Fruit fly (Drosophila melanogaster) whole organism, embryonic: ENCODE data around the gene CG31792.

Experiments
- Bteb2 ChIP-seq: fragments of 200-800 bp; sonication (Bioruptor generic); optimal IDR thresholded peaks from 2 replicates; lab custom pipeline; 2016; ENCODE audit warnings: missing biosample characterization, missing genetic modification characterization
- CG10274 ChIP-seq: fragments of 200-800 bp; sonication (Bioruptor generic); optimal IDR thresholded peaks from 3 replicates; lab custom pipeline; 2017; ENCODE audit warnings: missing biosample characterization, mild to moderate bottlenecking, missing genetic modification characterization
- CG11398 ChIP-seq: fragments of 200-800 bp; sonication (Bioruptor generic); optimal IDR thresholded peaks from 2 replicates; lab custom pipeline; 2016; ENCODE audit warnings: missing biosample characterization, missing genetic modification characterization
- CG12219 ChIP-seq: fragments of 200-800 bp; sonication (Bioruptor generic); optimal IDR thresholded peaks from 3 replicates; lab custom pipeline; 2018; ENCODE audit warnings: missing biosample characterization, mild to moderate bottlenecking, missing genetic modification characterization
- CG12659 ChIP-seq: fragments of 200-800 bp; sonication (Bioruptor generic); optimal IDR thresholded peaks from 3 replicates; lab custom pipeline; 2017; ENCODE audit warnings: mild to moderate bottlenecking, missing biosample characterization, missing genetic modification reagents, missing genetic modification characterization
- CG12744 ChIP-seq: fragments of 200-800 bp; sonication (Bioruptor generic); optimal IDR thresholded peaks from 2 replicates; lab custom pipeline; 2016; ENCODE audit warnings: missing biosample characterization, missing genetic modification characterization
- CG13123 ChIP-seq: fragments of 200-800 bp; sonication (Bioruptor generic); optimal IDR thresholded peaks from 2 replicates; lab custom pipeline; 2016; ENCODE audit warnings: missing biosample characterization, missing genetic modification characterization
- CG13775 ChIP-seq: fragments of 200-800 bp; sonication (Bioruptor generic); optimal IDR thresholded peaks from 3 replicates; lab custom pipeline; 2017; ENCODE audit warnings: missing biosample characterization, mild to moderate bottlenecking, missing genetic modification characterization
- CG13894 ChIP-seq: fragments of 200-800 bp; sonication (Bioruptor generic); optimal IDR thresholded peaks from 3 replicates; lab custom pipeline; 2018; ENCODE audit warnings: missing biosample characterization, mild to moderate bottlenecking, missing genetic modification characterization, moderate library complexity
- CG14014 ChIP-seq: fragments of 200-800 bp; sonication (Bioruptor generic); IDR thresholded peaks from 2 replicates; pipeline ENCODE4 v1.3.6; 2022; ENCODE audit warnings: missing biosample characterization, missing genetic modification characterization
- CG14050 ChIP-seq: fragments of 200-800 bp; sonication (Bioruptor generic); IDR thresholded peaks from 3 replicates; pipeline ENCODE4 v1.3.6; 2022; ENCODE audit warnings: missing biosample characterization, missing genetic modification characterization
- CG1647 ChIP-seq: fragments of 200-800 bp; sonication (Bioruptor generic); optimal IDR thresholded peaks from 3 replicates; lab custom pipeline; 2016; ENCODE audit warnings: missing biosample characterization, missing genetic modification characterization
- CG17361 ChIP-seq: fragments of 200-800 bp; sonication (Bioruptor generic); IDR thresholded peaks from 3 replicates; pipeline ENCODE4 v1.3.6; 2022; ENCODE audit warnings: missing biosample characterization, missing genetic modification characterization
- CG17385 ChIP-seq: fragments of 200-800 bp; sonication (Bioruptor generic); optimal IDR thresholded peaks from 3 replicates; lab custom pipeline; 2018; ENCODE audit warnings: missing biosample characterization, mild to moderate bottlenecking, missing genetic modification characterization
- CG3163 ChIP-seq: fragments of 200-800 bp; sonication (Bioruptor generic); optimal IDR thresholded peaks from 3 replicates; lab custom pipeline; 2016; ENCODE audit warnings: missing biosample characterization, missing genetic modification characterization
- CG3726 ChIP-seq: fragments of 200-800 bp; sonication (Bioruptor generic); IDR thresholded peaks from 3 replicates; pipeline ENCODE4, ENCODE4 v1.3.6; 2022; ENCODE audit warnings: missing biosample characterization, missing genetic modification characterization
- CG4328 ChIP-seq: fragments of 200-800 bp; sonication (Bioruptor generic); optimal IDR thresholded peaks from 3 replicates; lab custom pipeline; 2017; ENCODE audit warnings: missing biosample characterization, missing genetic modification reagents, missing genetic modification characterization
- CG4617 ChIP-seq: fragments of 200-800 bp; sonication (Bioruptor generic); optimal IDR thresholded peaks from 3 replicates; lab custom pipeline; 2016; ENCODE audit warnings: missing biosample characterization, missing genetic modification characterization, borderline replicate concordance
- CG5245 ChIP-seq: fragments of 200-800 bp; sonication (Bioruptor generic); optimal IDR thresholded peaks from 3 replicates; lab custom pipeline; 2016; ENCODE audit warnings: missing biosample characterization, missing genetic modification characterization
- CG7372 ChIP-seq: fragments of 200-800 bp; sonication (Bioruptor generic); IDR thresholded peaks from 2 replicates; pipeline ENCODE4 v1.3.6; 2022; ENCODE audit warnings: missing biosample characterization, missing genetic modification characterization
- CG8388 ChIP-seq: fragments of 200-800 bp; sonication (Bioruptor generic); optimal IDR thresholded peaks from 2 replicates; lab custom pipeline; 2019; ENCODE audit warnings: missing biosample characterization, mild to moderate bottlenecking, missing genetic modification characterization, moderate library complexity
- CG9932 ChIP-seq: fragments of 200-800 bp; sonication (Bioruptor generic); IDR thresholded peaks from 2 replicates; pipeline ENCODE4 v1.3.6; 2022; ENCODE audit warnings: missing biosample characterization, missing genetic modification characterization
- CrebB ChIP-seq: fragments of 200-800 bp; sonication (Bioruptor generic); optimal IDR thresholded peaks from 3 replicates; lab custom pipeline; 2018; ENCODE audit warnings: missing biosample characterization, mild to moderate bottlenecking, missing genetic modification characterization
- Dad ChIP-seq: fragments of 200-800 bp; sonication (Bioruptor generic); optimal IDR thresholded peaks from 3 replicates; lab custom pipeline; 2016; ENCODE audit warnings: missing biosample characterization, missing genetic modification characterization
- Dbx ChIP-seq: fragments of 200-800 bp; sonication (Bioruptor generic); IDR thresholded peaks from 3 replicates; pipeline ENCODE4 v1.3.6; 2022; ENCODE audit warnings: missing biosample characterization, missing genetic modification characterization
- Eip74EF ChIP-seq, 2 experiments: fragments of 200-800 bp in 1 of 2; fragments of >200 bp in 1 of 2; sonication (Bioruptor generic) in 1 of 2; optimal IDR thresholded peaks; 2 replicates each; lab custom pipeline; 2017 to 2019; ENCODE audit warnings: missing biosample characterization in 2 of 2, missing genetic modification characterization in 2 of 2, mild to moderate bottlenecking in 1 of 2, moderate library complexity in 1 of 2
- Fer1 ChIP-seq: fragments of 200-800 bp; sonication (Bioruptor generic); optimal IDR thresholded peaks from 2 replicates; lab custom pipeline; 2017; ENCODE audit warnings: missing biosample characterization, mild to moderate bottlenecking, missing genetic modification characterization
- Fer2 ChIP-seq: fragments of 200-800 bp; sonication (Bioruptor generic); optimal IDR thresholded peaks from 2 replicates; lab custom pipeline; 2018; ENCODE audit warnings: missing biosample characterization, mild to moderate bottlenecking, missing genetic modification characterization, moderate library complexity
- HLH4C ChIP-seq: fragments of 200-800 bp; sonication (Bioruptor generic); IDR thresholded peaks from 3 replicates; pipeline ENCODE4 v1.3.6; 2022; ENCODE audit warnings: missing biosample characterization, missing genetic modification characterization; ENCODE audit not compliant: partially characterized antibody
- Hmr ChIP-seq: fragments of 200-800 bp; sonication (Bioruptor generic); optimal IDR thresholded peaks from 3 replicates; lab custom pipeline; 2017; ENCODE audit warnings: mild to moderate bottlenecking, missing biosample characterization, missing genetic modification reagents, missing genetic modification characterization
- Hsf ChIP-seq: fragments of 200-800 bp; sonication (Bioruptor generic); optimal IDR thresholded peaks from 3 replicates; lab custom pipeline; 2016; ENCODE audit warnings: missing biosample characterization, missing genetic modification characterization
- Neu2 ChIP-seq: fragments of 200-800 bp; sonication (Bioruptor generic); optimal IDR thresholded peaks from 3 replicates; lab custom pipeline; 2016; ENCODE audit warnings: missing biosample characterization, missing genetic modification characterization, borderline replicate concordance
- Ptx1 ChIP-seq: fragments of 200-800 bp; sonication (Bioruptor generic); IDR thresholded peaks from 2 replicates; pipeline ENCODE4 v1.3.6; 2022; ENCODE audit warnings: missing biosample characterization, missing genetic modification characterization
- Sin3A ChIP-seq: fragments of >200 bp; optimal IDR thresholded peaks from 2 replicates; lab custom pipeline; 2018
- ase ChIP-seq: fragments of 200-800 bp; sonication (Bioruptor generic); IDR thresholded peaks from 3 replicates; pipeline ENCODE4 v1.3.6; 2022; ENCODE audit warnings: missing biosample characterization, missing genetic modification characterization
- ash1 ChIP-seq: fragments of 200-800 bp; sonication (Bioruptor generic); optimal IDR thresholded peaks from 2 replicates; lab custom pipeline; 2018; ENCODE audit warnings: missing biosample characterization, mild to moderate bottlenecking, missing genetic modification characterization
- bigmax ChIP-seq: fragments of 200-800 bp; sonication (Bioruptor generic); optimal IDR thresholded peaks from 2 replicates; lab custom pipeline; 2018; ENCODE audit warnings: missing biosample characterization, mild to moderate bottlenecking, missing genetic modification characterization
- btn ChIP-seq: fragments of 200-800 bp; sonication (Bioruptor generic); optimal IDR thresholded peaks from 2 replicates; lab custom pipeline; 2016; ENCODE audit warnings: missing biosample characterization, missing genetic modification characterization
- dmrt11E ChIP-seq: fragments of 200-800 bp; sonication (Bioruptor generic); optimal IDR thresholded peaks from 3 replicates; lab custom pipeline; 2018; ENCODE audit warnings: missing biosample characterization, mild to moderate bottlenecking, missing genetic modification characterization, moderate library complexity
- gro ChIP-seq: fragments of 200-800 bp; sonication (Bioruptor generic); optimal IDR thresholded peaks from 2 replicates; lab custom pipeline; 2016; ENCODE audit warnings: missing biosample characterization, missing genetic modification characterization
- knrl ChIP-seq: fragments of 200-800 bp; sonication (Bioruptor generic); IDR thresholded peaks from 3 replicates; pipeline ENCODE4 v1.3.6; 2022; ENCODE audit warnings: missing biosample characterization, missing genetic modification characterization; ENCODE audit not compliant: partially characterized antibody
- lbe ChIP-seq: fragments of 200-800 bp; sonication (Bioruptor generic); optimal IDR thresholded peaks from 2 replicates; lab custom pipeline; 2016; ENCODE audit warnings: missing biosample characterization, mild to moderate bottlenecking, missing genetic modification characterization
- sc ChIP-seq, 3 experiments: fragments of >200 bp in 2 of 3; fragments of 200-800 bp in 1 of 3; sonication (Bioruptor generic) in 1 of 3; optimal IDR thresholded peaks; 2 replicates in 2 of 3; 3 replicates in 1 of 3; lab custom pipeline; 2017; ENCODE audit warnings: mild to moderate bottlenecking in 1 of 3, missing biosample characterization in 1 of 3, missing genetic modification characterization in 1 of 3, missing genetic modification reagents in 1 of 3
- sens ChIP-seq: fragments of 200-800 bp; sonication (Bioruptor generic); peaks from one replicate; lab custom pipeline; 2016; ENCODE audit warnings: missing biosample characterization, missing genetic modification characterization
- sens-2 ChIP-seq: fragments of 200-800 bp; sonication (Bioruptor generic); IDR thresholded peaks from 2 replicates; pipeline ENCODE4 v1.3.6; 2022; ENCODE audit warnings: missing biosample characterization, missing genetic modification characterization
- sob ChIP-seq: fragments of 200-800 bp; sonication (Bioruptor generic); IDR thresholded peaks from 2 replicates; pipeline ENCODE4 v1.3.6; 2022; ENCODE audit warnings: missing biosample characterization, missing genetic modification characterization
- vnd ChIP-seq: fragments of 200-800 bp; sonication (Bioruptor generic); IDR thresholded peaks from 3 replicates; pipeline ENCODE4 v1.3.6; 2022; ENCODE audit warnings: missing biosample characterization, missing genetic modification characterization; ENCODE audit not compliant: partially characterized antibody
- wdn ChIP-seq: fragments of 200-800 bp; sonication (Bioruptor generic); IDR thresholded peaks from 2 replicates; pipeline ENCODE4 v1.3.6; 2022; ENCODE audit warnings: missing biosample characterization, missing genetic modification characterization
- z ChIP-seq: fragments of 200-800 bp; sonication (Bioruptor generic); IDR thresholded peaks from 3 replicates; pipeline ENCODE4 v1.3.6; 2022; ENCODE audit warnings: missing biosample characterization, missing genetic modification characterization
- zen2 ChIP-seq: fragments of 200-800 bp; sonication (Bioruptor generic); IDR thresholded peaks from 3 replicates; pipeline ENCODE4 v1.3.6; 2022; ENCODE audit warnings: missing biosample characterization, missing genetic modification characterization; ENCODE audit not compliant: partially characterized antibody

CG31792 gene

dm6 chr2L:19045111-19045560 lies 47.9 kb downstream of the CG31792 start, which contains the start of the genes Ttc19 and Acn (continued):
- TF ChIP-seq CG13894 (tag; lab: Kevin White, UChicago) (no peak), vnd (GFP tag; lab: Robert Waterston, UW) (peak; percentile 96), wdn (GFP tag; lab: Robert Waterston, UW) (peak; percentile 83), Sin3A (lab: Kevin White, UChicago) (peak; percentile 64), Fer1 (peak; percentile 75), CG3726 (GFP tag; lab: Robert Waterston, UW) (peak; percentile 62; the same call in 1 of the 3 replicates), sob (GFP tag; lab: Robert Waterston, UW) (peak; percentile 91), CG5245 (GFP tag; lab: Kevin White, UChicago) (peak; percentile 61), ash1 (GFP tag; lab: Kevin White, UChicago) (no peak), gro (GFP tag; lab: Kevin White, UChicago) (peak; percentile 91), sens-2 (GFP tag; lab: Robert Waterston, UW) (peak; percentile 59), Eip74EF (GFP tag; optimal IDR thresholded peaks at IDR 0.05; lab: Kevin White, UChicago) (no peak), ase (GFP tag; lab: Robert Waterston, UW) (peak; percentile 67; the same call in 2 of the 3 replicates), CG3163 (GFP tag; lab: Kevin White, UChicago) (peak; percentile 78), CG10274 (no peak), CrebB (tag; lab: Kevin White, UChicago) (peak; percentile 54), CG1647 (GFP tag; lab: Kevin White, UChicago) (peak; percentile 88), CG9932 (GFP tag; lab: Robert Waterston, UW) (peak; percentile 92), knrl (GFP tag; lab: Robert Waterston, UW) (peak; percentile 96), CG13775 (GFP tag; lab: Kevin White, UChicago) (peak; percentile 91), CG17385 (GFP tag; lab: Kevin White, UChicago) (peak; percentile 82), dmrt11E (tag; lab: Kevin White, UChicago) (peak; percentile 74), CG4328 (GFP tag; lab: Kevin White, UChicago) (peak; percentile 75), Hsf (GFP tag; lab: Kevin White, UChicago) (peak; percentile 91), sc (optimal IDR thresholded peaks at IDR 0.05; lab: Kevin White, UChicago) (no peak), sc (GFP tag; optimal IDR thresholded peaks at IDR 0.05; lab: Kevin White, UChicago) (peak; percentile 32), Hmr (GFP tag; lab: Kevin White, UChicago) (no peak), Neu2 (peak; percentile 78), z (GFP tag; lab: Robert Waterston, UW) (no peak), CG17361 (peak; percentile 91), btn (GFP tag; lab: Kevin White, UChicago) (peak; percentile 56), CG8388 (GFP tag; lab: Kevin White, UChicago) (peak; percentile 81), sens (GFP tag; lab: Kevin White, UChicago) (peak; percentile 98), bigmax (no peak), CG12219 (GFP tag; lab: Kevin White, UChicago) (peak; percentile 59), CG12744 (GFP tag; lab: Kevin White, UChicago) (peak; percentile 77), CG13123 (GFP tag; lab: Kevin White, UChicago) (peak; percentile 65), Bteb2 (GFP tag; lab: Kevin White, UChicago) (peak; percentile 90), CG12659 (peak; percentile 86), Ptx1 (GFP tag; lab: Robert Waterston, UW) (peak; percentile 86), lbe (peak; percentile 70), CG11398 (GFP tag; lab: Kevin White, UChicago) (peak; percentile 81), CG14014 (GFP tag; lab: Robert Waterston, UW) (peak; percentile 78), CG14050 (GFP tag; lab: Robert Waterston, UW) (peak; percentile 68), CG4617 (GFP tag; lab: Kevin White, UChicago) (peak; percentile 77), Fer2 (tag; lab: Kevin White, UChicago) (peak; percentile 71), Dbx (GFP tag; lab: Robert Waterston, UW) (peak; percentile 90), Dad (peak; percentile 92), HLH4C (GFP tag; lab: Robert Waterston, UW) (peak; percentile 92), CG7372 (GFP tag; lab: Robert Waterston, UW) (peak; percentile 77), zen2 (GFP tag; lab: Robert Waterston, UW) (peak; percentile 79; the same call in 2 of the 3 replicates)
